Worm (Caenorhabditis elegans): Measurements from ENCODE around the gene ceh-84.
"Not testable (repeated sequence)": the region's sequence is repeated elsewhere in the genome, so short reads cannot be mapped to it uniquely, and the experiment has no call there.

ceh-84 gene

ce11 chrII:1955568-1955967, 45.1 kb downstream of the ceh-84 start, which contains the start of gene math-49:
Gene math-49 (minus strand): TSS chrII:1955668.
- TF ChIP-seq nhr-21 (tag; optimal IDR thresholded peaks at IDR 0.05); Y55F3AM.14 (GFP tag; optimal IDR thresholded peaks at IDR 0.05); R02D3.7 (tag; optimal IDR thresholded peaks at IDR 0.05): not testable (repeated sequence)
